Fruit fly (Drosophila melanogaster): Measurements from ENCODE around the gene Peritrophin-15b.

The Peritrophin-15b gene

DNA sequence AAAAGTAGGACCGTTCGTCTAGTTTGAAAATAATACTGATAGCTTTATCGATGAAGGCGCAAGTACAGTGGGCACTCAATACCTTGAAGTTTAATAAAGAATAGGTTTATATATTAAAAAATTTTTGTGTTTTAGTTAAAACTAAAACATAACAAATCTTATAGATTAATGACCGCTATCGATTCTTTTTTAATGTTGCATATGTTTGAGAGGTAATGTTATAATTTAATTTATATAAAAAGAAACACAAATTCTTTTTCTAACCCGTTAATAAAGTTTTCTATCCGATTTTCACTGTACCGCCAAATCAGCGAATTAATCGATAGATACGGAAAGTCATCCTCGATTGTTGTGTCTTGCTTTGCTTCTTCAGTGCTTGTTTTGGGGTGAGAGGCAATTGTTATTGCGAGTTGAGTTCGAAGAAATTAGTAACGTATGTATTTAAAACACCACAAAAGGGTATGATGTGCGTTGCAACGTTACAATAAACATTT lies 10.6 kb downstream of the Peritrophin-15b start, which contains the start of the genes Dad1 and CG13384 (continued):
- peak; percentile 67 for TF ChIP-seq Mad (GFP tag; optimal IDR thresholded peaks at IDR 0.05)
- TF ChIP-seq jigr1 (GFP tag; IDR thresholded peaks at IDR 0.05) = peak; percentile 73; the same call in 2 of the 3 replicates
- peak; percentile 26 for TF ChIP-seq her (GFP tag; optimal IDR thresholded peaks at IDR 0.05)
- peak; percentile 79 for TF ChIP-seq CG14050 (GFP tag; IDR thresholded peaks at IDR 0.05)
- TF ChIP-seq CG14860 (GFP tag; IDR thresholded peaks at IDR 0.05; ENCODE audit: partially characterized antibody) = no peak
- TF ChIP-seq B-H1 (GFP tag; IDR thresholded peaks at IDR 0.05) = peak; percentile 85
- peak; percentile 94 for TF ChIP-seq CG6689 (GFP tag; IDR thresholded peaks at IDR 0.05)
- peak; percentile 94 for TF ChIP-seq CG18262 (tag; optimal IDR thresholded peaks at IDR 0.05)
- peak; percentile 80 for TF ChIP-seq CG10654 (GFP tag; optimal IDR thresholded peaks at IDR 0.05)
- peak; percentile 58 for TF ChIP-seq Rx (GFP tag; IDR thresholded peaks at IDR 0.05)
- TF ChIP-seq ERR (GFP tag; optimal IDR thresholded peaks at IDR 0.05) = peak; percentile 13
- TF ChIP-seq CG4424 (GFP tag; optimal IDR thresholded peaks at IDR 0.05) = peak; percentile 92
- peak; percentile 79 for TF ChIP-seq CG5245 (GFP tag; optimal IDR thresholded peaks at IDR 0.05)
- peak; percentile 82 for TF ChIP-seq CG11560 (tag; IDR thresholded peaks at IDR 0.05)
- TF ChIP-seq CG8089 (GFP tag; optimal IDR thresholded peaks at IDR 0.05) = peak; percentile 51
- peak; percentile 96 for TF ChIP-seq dysf (GFP tag; IDR thresholded peaks at IDR 0.05)
- TF ChIP-seq CG17385 (GFP tag; optimal IDR thresholded peaks at IDR 0.05) = peak; percentile 92
- TF ChIP-seq CG2199 (GFP tag; IDR thresholded peaks at IDR 0.05) = 0 out of 3 replicates have a peak, but pooled peaks have one; percentile 62
- TF ChIP-seq CG3838 (GFP tag; optimal IDR thresholded peaks at IDR 0.05) = peak; percentile 60
- no peak for TF ChIP-seq crc (GFP tag; optimal IDR thresholded peaks at IDR 0.05)
- no peak for TF ChIP-seq CG7963 (GFP tag; IDR thresholded peaks at IDR 0.05; ENCODE audit: partially characterized antibody)
- peak; percentile 91 for TF ChIP-seq CG4730 (GFP tag; IDR thresholded peaks at IDR 0.05)
- TF ChIP-seq inv (GFP tag; IDR thresholded peaks at IDR 0.05; ENCODE audit: partially characterized antibody) = peak; percentile 47; the same call in 1 of the 2 replicates
- peak; percentile 97 for TF ChIP-seq CG12391 (tag; optimal IDR thresholded peaks at IDR 0.05)
- TF ChIP-seq CG3407 (GFP tag; optimal IDR thresholded peaks at IDR 0.05) = peak; percentile 78
- TF ChIP-seq HLHmδ (GFP tag; optimal IDR thresholded peaks at IDR 0.05) = no peak
- no peak for TF ChIP-seq NK7.1 (GFP tag; optimal IDR thresholded peaks at IDR 0.05)
- TF ChIP-seq sug (tag; optimal IDR thresholded peaks at IDR 0.05) = peak; percentile 96
- peak; percentile 65 for TF ChIP-seq gfzf (GFP tag; optimal IDR thresholded peaks at IDR 0.05)
- peak; percentile 79 for TF ChIP-seq CG10321 (GFP tag; IDR thresholded peaks at IDR 0.05)
- peak; percentile 72 for TF ChIP-seq Adf1 (GFP tag; IDR thresholded peaks at IDR 0.05)
- peak; percentile 92 for TF ChIP-seq Hand (GFP tag; optimal IDR thresholded peaks at IDR 0.05)
- peak; percentile 89 for TF ChIP-seq caup (GFP tag; optimal IDR thresholded peaks at IDR 0.05; ENCODE audit: severe bottlenecking)
- TF ChIP-seq BtbVII (GFP tag; optimal IDR thresholded peaks at IDR 0.05) = peak; percentile 89
- peak; percentile 72 for TF ChIP-seq ro (GFP tag; IDR thresholded peaks at IDR 0.05)
- peak; percentile 71 for TF ChIP-seq onecut (GFP tag; IDR thresholded peaks at IDR 0.05)
- peak; percentile 88 for TF ChIP-seq Mrtf (GFP tag; IDR thresholded peaks at IDR 0.05)
- TF ChIP-seq CG17186 (GFP tag; optimal IDR thresholded peaks at IDR 0.05) = peak; percentile 59
- peak; percentile 95 for TF ChIP-seq al (GFP tag; IDR thresholded peaks at IDR 0.05)
- TF ChIP-seq tgo (GFP tag; IDR thresholded peaks at IDR 0.05) = peak; percentile 94
- peak; percentile 81 for TF ChIP-seq D19A (tag; optimal IDR thresholded peaks at IDR 0.05)
- TF ChIP-seq Xrp1 (GFP tag; IDR thresholded peaks at IDR 0.05) = peak; percentile 94
- TF ChIP-seq phol (tag; optimal IDR thresholded peaks at IDR 0.05) = peak; percentile 94
- TF ChIP-seq yki (optimal IDR thresholded peaks at IDR 0.05) = no peak
- TF ChIP-seq gro (GFP tag; optimal IDR thresholded peaks at IDR 0.05) = peak; percentile 20
- peak; percentile 29 for TF ChIP-seq Mes4 (GFP tag; optimal IDR thresholded peaks at IDR 0.05)
- TF ChIP-seq CG2120 (GFP tag; optimal IDR thresholded peaks at IDR 0.05) = peak; percentile 95
- peak; percentile 6 for TF ChIP-seq CG12769 (tag; optimal IDR thresholded peaks at IDR 0.05)
- TF ChIP-seq Nf-YA (GFP tag; IDR thresholded peaks at IDR 0.05) = peak; percentile 47; the same call in 1 of the 2 replicates
- no peak for TF ChIP-seq pnt (GFP tag; optimal IDR thresholded peaks at IDR 0.05)
- TF ChIP-seq psq (GFP tag; optimal IDR thresholded peaks at IDR 0.05) = peak; percentile 84
- TF ChIP-seq nmo (GFP tag; optimal IDR thresholded peaks at IDR 0.05) = peak; percentile 96
